Worm (Caenorhabditis elegans) whole organism, L1 larva: ENCODE results near the gene set-17.
A peak's percentile ranks its signal among the peaks of the same experiment; 100 is the strongest.

Source experiments
- Y116A8C.19 ChIP-seq: sonication (generic microtip); optimal IDR thresholded peaks from 2 replicates; lab custom pipeline; 2016; ENCODE audit warnings: missing compliant biosample characterization, missing genetic modification characterization, borderline replicate concordance
- aha-1 ChIP-seq: fragments of 150-350 bp; optimal IDR thresholded peaks from 2 replicates; lab custom pipeline; 2014; ENCODE audit warnings: missing biosample characterization, missing genetic modification characterization
- alr-1 ChIP-seq: fragments of 200-800 bp; sonication (Bioruptor generic); optimal IDR thresholded peaks from 2 replicates; lab custom pipeline; 2018; ENCODE audit warnings: borderline replicate concordance, mild to moderate bottlenecking, missing genetic modification characterization, missing compliant biosample characterization
- blmp-1 ChIP-seq: fragments of 150-350 bp; optimal IDR thresholded peaks from 2 replicates; lab custom pipeline; 2014; ENCODE audit warnings: missing biosample characterization, missing genetic modification characterization
- ceh-63 ChIP-seq: fragments of 200-800 bp; sonication (Bioruptor generic); optimal IDR thresholded peaks from 2 replicates; lab custom pipeline; 2018; ENCODE audit warnings: mild to moderate bottlenecking, missing genetic modification characterization, missing compliant biosample characterization
- ceh-82 ChIP-seq, 3 experiments: fragments of 150-350 bp in 1 of 3; sonication (generic microtip) in 2 of 3; optimal IDR thresholded peaks; 2 replicates each; lab custom pipeline; 2014 to 2017; ENCODE audit warnings: missing biosample characterization in 3 of 3, missing genetic modification characterization in 3 of 3
- ceh-88 ChIP-seq: fragments of 200-800 bp; sonication (Bioruptor generic); IDR thresholded peaks from 2 replicates; pipeline ENCODE4 v1.3.6; 2022; ENCODE audit warnings: missing genetic modification characterization, missing compliant biosample characterization
- ceh-90 ChIP-seq: sonication (generic microtip); optimal IDR thresholded peaks from 2 replicates; lab custom pipeline; 2016; ENCODE audit warnings: missing genetic modification characterization, missing compliant biosample characterization
- dpl-1 ChIP-seq, 3 experiments: fragments of 150-350 bp in 2 of 3; sonication (generic microtip) in 1 of 3; optimal IDR thresholded peaks; 2 replicates each; lab custom pipeline; 2014 to 2017; ENCODE audit warnings: missing biosample characterization in 3 of 3, missing genetic modification characterization in 3 of 3, missing genetic modification reagents in 3 of 3
- dsc-1 ChIP-seq: sonication (generic microtip); optimal IDR thresholded peaks from 2 replicates; lab custom pipeline; 2016; ENCODE audit warnings: mild to moderate bottlenecking, missing genetic modification characterization, missing compliant biosample characterization
- efl-1 ChIP-seq, 4 experiments: fragments of 150-350 bp; optimal IDR thresholded peaks in 3 of 4; peaks in 1 of 4; 1 replicate in 1 of 4; 2 replicates in 3 of 4; lab custom pipeline; 2014; ENCODE audit warnings: missing biosample characterization in 2 of 4, missing genetic modification characterization in 2 of 4, missing genetic modification reagents in 2 of 4
- egl-27 ChIP-seq, 2 experiments: fragments of 150-350 bp in 1 of 2; sonication (generic microtip); optimal IDR thresholded peaks; 3 replicates each; lab custom pipeline; 2017 to 2018; ENCODE audit warnings: missing biosample characterization in 2 of 2, missing genetic modification characterization in 2 of 2, missing genetic modification reagents in 2 of 2
- elt-3 ChIP-seq, 6 experiments: fragments of 150-350 bp in 1 of 6; sonication (generic microtip); optimal IDR thresholded peaks; 2 replicates each; lab custom pipeline; 2017 to 2018; ENCODE audit warnings: missing biosample characterization in 6 of 6, missing genetic modification characterization in 6 of 6, inconsistent platforms in 1 of 6
- fkh-10 ChIP-seq: sonication (generic microtip); optimal IDR thresholded peaks from 2 replicates; lab custom pipeline; 2017; ENCODE audit warnings: missing biosample characterization, missing genetic modification reagents, missing genetic modification characterization
- fkh-8 ChIP-seq: sonication (generic microtip); optimal IDR thresholded peaks from 2 replicates; lab custom pipeline; 2016; ENCODE audit warnings: mild to moderate bottlenecking, missing genetic modification characterization, missing compliant biosample characterization
- fos-1 ChIP-seq: fragments of 150-350 bp; optimal IDR thresholded peaks from 2 replicates; lab custom pipeline; 2014; ENCODE audit warnings: missing biosample characterization, missing genetic modification characterization
- grh-1 ChIP-seq: fragments of 200-800 bp; sonication (Bioruptor generic); IDR thresholded peaks from 2 replicates; pipeline ENCODE4 v1.3.6; 2022; ENCODE audit warnings: missing genetic modification reagents, missing genetic modification characterization, missing compliant biosample characterization
- hlh-17 ChIP-seq: fragments of 200-800 bp; sonication (Bioruptor generic); optimal IDR thresholded peaks from 2 replicates; lab custom pipeline; 2018; ENCODE audit warnings: missing genetic modification characterization, mild to moderate bottlenecking, missing compliant biosample characterization, moderate library complexity, borderline replicate concordance
- hpl-2 ChIP-seq: fragments of 150-350 bp; optimal IDR thresholded peaks from 2 replicates; lab custom pipeline; 2014; ENCODE audit warnings: missing biosample characterization, missing genetic modification reagents, missing genetic modification characterization
- jun-1 ChIP-seq: fragments of 150-350 bp; optimal IDR thresholded peaks from 2 replicates; lab custom pipeline; 2014; ENCODE audit warnings: missing biosample characterization, missing genetic modification reagents, missing genetic modification characterization
- lin-13 ChIP-seq: fragments of 150-350 bp; optimal IDR thresholded peaks from 2 replicates; lab custom pipeline; 2014; ENCODE audit warnings: missing biosample characterization, missing genetic modification reagents, missing genetic modification characterization
- lin-14 ChIP-seq: fragments of 200-800 bp; sonication (Bioruptor generic); optimal IDR thresholded peaks from 2 replicates; lab custom pipeline; 2018; ENCODE audit warnings: mild to moderate bottlenecking, missing genetic modification characterization, moderate library complexity, missing compliant biosample characterization
- lin-15B ChIP-seq: fragments of 150-350 bp; sonication (generic microtip); optimal IDR thresholded peaks from 3 replicates; lab custom pipeline; 2014; ENCODE audit warnings: missing biosample characterization, missing genetic modification characterization
- lin-35 ChIP-seq, 2 experiments: fragments of 150-350 bp; optimal IDR thresholded peaks; 2 replicates each; lab custom pipeline; 2014; ENCODE audit warnings: missing biosample characterization in 2 of 2, missing genetic modification characterization in 2 of 2, missing genetic modification reagents in 2 of 2
- lir-3 ChIP-seq: sonication (generic microtip); optimal IDR thresholded peaks from 2 replicates; lab custom pipeline; 2016; ENCODE audit warnings: mild to moderate bottlenecking, missing genetic modification characterization, moderate library complexity, missing compliant biosample characterization; ENCODE audit not compliant: poor library complexity
- lsy-2 ChIP-seq, 2 experiments: fragments of 150-350 bp; optimal IDR thresholded peaks; 2 replicates each; lab custom pipeline; 2014; ENCODE audit warnings: missing biosample characterization in 2 of 2, missing genetic modification characterization in 2 of 2
- mab-9 ChIP-seq: fragments of 200-800 bp; sonication (Bioruptor generic); IDR thresholded peaks from 2 replicates; pipeline ENCODE4 v1.3.6; 2022; ENCODE audit warnings: missing genetic modification reagents, missing genetic modification characterization, missing compliant biosample characterization
- mep-1 ChIP-seq: fragments of 150-350 bp; optimal IDR thresholded peaks from 2 replicates; lab custom pipeline; 2014; ENCODE audit warnings: missing biosample characterization, missing genetic modification characterization
- nhr-11 ChIP-seq: fragments of 150-350 bp; optimal IDR thresholded peaks from 2 replicates; lab custom pipeline; 2014; ENCODE audit warnings: missing biosample characterization, missing genetic modification characterization
- nhr-20 ChIP-seq: sonication (generic microtip); optimal IDR thresholded peaks from 2 replicates; lab custom pipeline; 2016; ENCODE audit warnings: mild to moderate bottlenecking, missing genetic modification characterization, missing compliant biosample characterization
- nhr-47 ChIP-seq: sonication (generic microtip); optimal IDR thresholded peaks from 2 replicates; lab custom pipeline; 2016; ENCODE audit warnings: mild to moderate bottlenecking, missing genetic modification characterization, moderate library complexity, missing compliant biosample characterization
- nhr-71 ChIP-seq: sonication (generic microtip); optimal IDR thresholded peaks from 2 replicates; lab custom pipeline; 2016; ENCODE audit warnings: mild to moderate bottlenecking, missing genetic modification characterization, moderate library complexity, missing compliant biosample characterization
- nhr-77 ChIP-seq: fragments of 150-350 bp; optimal IDR thresholded peaks from 2 replicates; lab custom pipeline; 2014; ENCODE audit warnings: missing biosample characterization, missing genetic modification characterization
- nhr-84 ChIP-seq: sonication (generic microtip); optimal IDR thresholded peaks from 2 replicates; lab custom pipeline; 2017; ENCODE audit warnings: missing biosample characterization, missing genetic modification characterization
- nhr-90 ChIP-seq: sonication (generic microtip); optimal IDR thresholded peaks from 2 replicates; lab custom pipeline; 2016; ENCODE audit warnings: mild to moderate bottlenecking, missing genetic modification characterization, missing compliant biosample characterization; ENCODE audit not compliant: poor library complexity
- rnt-1 ChIP-seq: sonication (generic microtip); optimal IDR thresholded peaks from 2 replicates; lab custom pipeline; 2016; ENCODE audit warnings: mild to moderate bottlenecking, missing genetic modification characterization, moderate library complexity, missing compliant biosample characterization
- sox-4 ChIP-seq: sonication (generic microtip); optimal IDR thresholded peaks from 2 replicates; lab custom pipeline; 2016; ENCODE audit warnings: missing genetic modification characterization, missing compliant biosample characterization
- swsn-7 ChIP-seq: sonication (generic microtip); optimal IDR thresholded peaks from 2 replicates; lab custom pipeline; 2016; ENCODE audit warnings: missing genetic modification characterization, missing compliant biosample characterization
- unc-30 ChIP-seq: sonication (generic microtip); optimal IDR thresholded peaks from 2 replicates; lab custom pipeline; 2017; ENCODE audit warnings: missing biosample characterization, missing genetic modification characterization
- unc-86 ChIP-seq: sonication (generic microtip); optimal IDR thresholded peaks from 2 replicates; lab custom pipeline; 2016; ENCODE audit warnings: missing genetic modification characterization, missing compliant biosample characterization
- xbp-1 ChIP-seq: sonication (generic microtip); optimal IDR thresholded peaks from 2 replicates; lab custom pipeline; 2016; ENCODE audit warnings: missing genetic modification characterization, missing compliant biosample characterization
- ztf-11 ChIP-seq, 2 experiments: sonication (generic microtip); optimal IDR thresholded peaks; 2 replicates each; lab custom pipeline; 2016 to 2017; ENCODE audit warnings: missing genetic modification characterization in 2 of 2, missing biosample characterization in 1 of 2, missing compliant biosample characterization in 1 of 2

The set-17 gene

ce11 chrII:8895895-8896294, 44.4 kb downstream of the set-17 start:
- no peak for TF ChIP-seq hlh-17
- no peak for TF ChIP-seq grh-1 (GFP tag; lab: Robert Waterston, UW)
- TF ChIP-seq hpl-2 (GFP tag; lab: Kevin White, UChicago) = no peak
- no peak for TF ChIP-seq mep-1 (tag; lab: Kevin White, UChicago)
- TF ChIP-seq lsy-2 (tag; optimal IDR thresholded peaks at IDR 0.05; lab: Kevin White, UChicago) = no peak
- TF ChIP-seq Y116A8C.19 (tag; lab: Kevin White, UChicago) = no peak
- TF ChIP-seq lin-15B = no peak
- TF ChIP-seq sox-4 (tag; lab: Kevin White, UChicago) = no peak
- TF ChIP-seq elt-3 (tag; optimal IDR thresholded peaks at IDR 0.05; lab: Kevin White, UChicago) = no peak
- no peak for TF ChIP-seq ceh-82 (tag; optimal IDR thresholded peaks at IDR 0.05; lab: Kevin White, UChicago)
- TF ChIP-seq ceh-88 = no peak
- TF ChIP-seq swsn-7 (tag; lab: Kevin White, UChicago) = no peak
- no peak for TF ChIP-seq ceh-90 (tag; lab: Kevin White, UChicago)
- TF ChIP-seq ztf-11 (tag; optimal IDR thresholded peaks at IDR 0.05; lab: Kevin White, UChicago) = no peak
- no peak for TF ChIP-seq ceh-63 (GFP tag; lab: Kevin White, UChicago)
- no peak for TF ChIP-seq nhr-20
- no peak for TF ChIP-seq fos-1 (tag; lab: Kevin White, UChicago)
- TF ChIP-seq nhr-90 = no peak
- no peak for TF ChIP-seq nhr-84
- TF ChIP-seq, all 84 proteins: peak for 0

- no peak for TF ChIP-seq fkh-10 (GFP tag; lab: Kevin White, UChicago)
- no peak for TF ChIP-seq xbp-1 (tag; lab: Kevin White, UChicago)
- no peak for TF ChIP-seq unc-86 (tag; lab: Kevin White, UChicago)
- no peak for TF ChIP-seq lin-13 (GFP tag; lab: Kevin White, UChicago)
- TF ChIP-seq unc-30 (tag; lab: Kevin White, UChicago) = no peak
- TF ChIP-seq lir-3 (tag; lab: Kevin White, UChicago) = no peak
- TF ChIP-seq nhr-47 (tag; lab: Kevin White, UChicago) = no peak
- TF ChIP-seq rnt-1 (tag; lab: Kevin White, UChicago) = no peak
- TF ChIP-seq blmp-1 (tag; lab: Kevin White, UChicago) = no peak
- no peak for TF ChIP-seq dsc-1 (tag; lab: Kevin White, UChicago)
- TF ChIP-seq mab-9 = no peak
- TF ChIP-seq jun-1 = no peak
- no peak for TF ChIP-seq efl-1 (optimal IDR thresholded peaks at IDR 0.05; lab: Kevin White, UChicago)
- TF ChIP-seq efl-1 (GFP tag; optimal IDR thresholded peaks at IDR 0.05 in 1 of 2; lab: Kevin White, UChicago) = no peak
- no peak for TF ChIP-seq hlh-17
Measured at ce11 chrII:8895398-8895797, 44.9 kb downstream of the set-17 start.

ce11 chrII:8891606-8892005, 48.7 kb downstream of the set-17 start:
- TF ChIP-seq nhr-11 (tag; lab: Kevin White, UChicago) = no peak
- no peak for TF ChIP-seq nhr-71 (tag; lab: Kevin White, UChicago)
- no peak for TF ChIP-seq lin-35 (GFP tag; optimal IDR thresholded peaks at IDR 0.05; lab: Kevin White, UChicago)
- TF ChIP-seq sox-4 (tag; lab: Kevin White, UChicago) = no peak
- no peak for TF ChIP-seq dpl-1 (GFP tag; optimal IDR thresholded peaks at IDR 0.05; lab: Kevin White, UChicago)
- TF ChIP-seq aha-1 (tag; lab: Kevin White, UChicago) = no peak
- TF ChIP-seq lin-14 = peak; percentile 61
- TF ChIP-seq fkh-8 (tag; lab: Kevin White, UChicago) = peak; percentile 44
- no peak for TF ChIP-seq jun-1
- no peak for TF ChIP-seq ceh-88
- TF ChIP-seq nhr-77 (tag; lab: Kevin White, UChicago) = peak; percentile 33
- no peak for TF ChIP-seq egl-27 (tag; optimal IDR thresholded peaks at IDR 0.05; lab: Kevin White, UChicago)
- no peak for TF ChIP-seq Y116A8C.19 (tag; lab: Kevin White, UChicago)
- no peak for TF ChIP-seq alr-1 (tag; lab: Kevin White, UChicago)
